Worm (Caenorhabditis elegans) whole organism, L1 larva: Measurements from ENCODE around the gene gop-1.

Experiments used
- C04F5.9 ChIP-seq: sonication (generic microtip); optimal IDR thresholded peaks from 2 replicates; lab custom pipeline; 2016; ENCODE audit warnings: missing genetic modification characterization, missing compliant biosample characterization
- C16A3.4 ChIP-seq: fragments of 150-350 bp; optimal IDR thresholded peaks from 2 replicates; lab custom pipeline; 2014; ENCODE audit warnings: missing biosample characterization, missing genetic modification characterization
- C34B4.2 ChIP-seq: sonication (generic microtip); optimal IDR thresholded peaks from 2 replicates; lab custom pipeline; 2017; ENCODE audit warnings: mild to moderate bottlenecking, missing genetic modification characterization, missing compliant biosample characterization
- F16B12.6 ChIP-seq: fragments of 150-350 bp; optimal IDR thresholded peaks from 2 replicates; lab custom pipeline; 2014; ENCODE audit warnings: missing biosample characterization, missing genetic modification characterization
- Y116A8C.19 ChIP-seq: sonication (generic microtip); optimal IDR thresholded peaks from 2 replicates; lab custom pipeline; 2016; ENCODE audit warnings: missing compliant biosample characterization, missing genetic modification characterization, borderline replicate concordance
- ama-1 ChIP-seq: fragments of 150-350 bp; optimal IDR thresholded peaks from 2 replicates; lab custom pipeline; 2014
- blmp-1 ChIP-seq: fragments of 150-350 bp; optimal IDR thresholded peaks from 2 replicates; lab custom pipeline; 2014; ENCODE audit warnings: missing biosample characterization, missing genetic modification characterization
- ceh-63 ChIP-seq: fragments of 200-800 bp; sonication (Bioruptor generic); optimal IDR thresholded peaks from 2 replicates; lab custom pipeline; 2018; ENCODE audit warnings: mild to moderate bottlenecking, missing genetic modification characterization, missing compliant biosample characterization
- ceh-88 ChIP-seq: fragments of 200-800 bp; sonication (Bioruptor generic); IDR thresholded peaks from 2 replicates; pipeline ENCODE4 v1.3.6; 2022; ENCODE audit warnings: missing genetic modification characterization, missing compliant biosample characterization
- ceh-90 ChIP-seq: sonication (generic microtip); optimal IDR thresholded peaks from 2 replicates; lab custom pipeline; 2016; ENCODE audit warnings: missing genetic modification characterization, missing compliant biosample characterization
- dpl-1 ChIP-seq, 3 experiments: fragments of 150-350 bp in 2 of 3; sonication (generic microtip) in 1 of 3; optimal IDR thresholded peaks; 2 replicates each; lab custom pipeline; 2014 to 2017; ENCODE audit warnings: missing biosample characterization in 3 of 3, missing genetic modification characterization in 3 of 3, missing genetic modification reagents in 3 of 3
- efl-1 ChIP-seq, 4 experiments: fragments of 150-350 bp; optimal IDR thresholded peaks in 3 of 4; peaks in 1 of 4; 1 replicate in 1 of 4; 2 replicates in 3 of 4; lab custom pipeline; 2014; ENCODE audit warnings: missing biosample characterization in 2 of 4, missing genetic modification characterization in 2 of 4, missing genetic modification reagents in 2 of 4
- efl-3 ChIP-seq: fragments of 200-800 bp; sonication (Bioruptor generic); optimal IDR thresholded peaks from 2 replicates; lab custom pipeline; 2018; ENCODE audit warnings: mild to moderate bottlenecking, missing genetic modification characterization, missing compliant biosample characterization
- elt-2 ChIP-seq: sonication (generic microtip); optimal IDR thresholded peaks from 2 replicates; lab custom pipeline; 2016; ENCODE audit warnings: missing genetic modification characterization, mild to moderate bottlenecking, inconsistent platforms, missing compliant biosample characterization, missing genetic modification reagents
- elt-3 ChIP-seq, 6 experiments: fragments of 150-350 bp in 1 of 6; sonication (generic microtip); optimal IDR thresholded peaks; 2 replicates each; lab custom pipeline; 2017 to 2018; ENCODE audit warnings: missing biosample characterization in 6 of 6, missing genetic modification characterization in 6 of 6, inconsistent platforms in 1 of 6
- fkh-10 ChIP-seq: sonication (generic microtip); optimal IDR thresholded peaks from 2 replicates; lab custom pipeline; 2017; ENCODE audit warnings: missing biosample characterization, missing genetic modification reagents, missing genetic modification characterization
- jun-1 ChIP-seq: fragments of 150-350 bp; optimal IDR thresholded peaks from 2 replicates; lab custom pipeline; 2014; ENCODE audit warnings: missing biosample characterization, missing genetic modification reagents, missing genetic modification characterization
- lin-13 ChIP-seq: fragments of 150-350 bp; optimal IDR thresholded peaks from 2 replicates; lab custom pipeline; 2014; ENCODE audit warnings: missing biosample characterization, missing genetic modification reagents, missing genetic modification characterization
- lin-35 ChIP-seq, 2 experiments: fragments of 150-350 bp; optimal IDR thresholded peaks; 2 replicates each; lab custom pipeline; 2014; ENCODE audit warnings: missing biosample characterization in 2 of 2, missing genetic modification characterization in 2 of 2, missing genetic modification reagents in 2 of 2
- lir-3 ChIP-seq: sonication (generic microtip); optimal IDR thresholded peaks from 2 replicates; lab custom pipeline; 2016; ENCODE audit warnings: mild to moderate bottlenecking, missing genetic modification characterization, moderate library complexity, missing compliant biosample characterization; ENCODE audit not compliant: poor library complexity
- lsy-2 ChIP-seq, 2 experiments: fragments of 150-350 bp; optimal IDR thresholded peaks; 2 replicates each; lab custom pipeline; 2014; ENCODE audit warnings: missing biosample characterization in 2 of 2, missing genetic modification characterization in 2 of 2
- mep-1 ChIP-seq: fragments of 150-350 bp; optimal IDR thresholded peaks from 2 replicates; lab custom pipeline; 2014; ENCODE audit warnings: missing biosample characterization, missing genetic modification characterization
- nhr-19 ChIP-seq: fragments of 200-800 bp; sonication (Bioruptor generic); conservative IDR thresholded peaks from 2 replicates; pipeline ENCODE4 v1.3.6; 2022; ENCODE audit warnings: missing genetic modification characterization, missing compliant biosample characterization
- nhr-20 ChIP-seq: sonication (generic microtip); optimal IDR thresholded peaks from 2 replicates; lab custom pipeline; 2016; ENCODE audit warnings: mild to moderate bottlenecking, missing genetic modification characterization, missing compliant biosample characterization
- nhr-237 ChIP-seq: fragments of 150-350 bp; optimal IDR thresholded peaks from 2 replicates; lab custom pipeline; 2014; ENCODE audit warnings: missing biosample characterization, missing genetic modification characterization
- nhr-71 ChIP-seq: sonication (generic microtip); optimal IDR thresholded peaks from 2 replicates; lab custom pipeline; 2016; ENCODE audit warnings: mild to moderate bottlenecking, missing genetic modification characterization, moderate library complexity, missing compliant biosample characterization
- nhr-77 ChIP-seq: fragments of 150-350 bp; optimal IDR thresholded peaks from 2 replicates; lab custom pipeline; 2014; ENCODE audit warnings: missing biosample characterization, missing genetic modification characterization
- nhr-84 ChIP-seq: sonication (generic microtip); optimal IDR thresholded peaks from 2 replicates; lab custom pipeline; 2017; ENCODE audit warnings: missing biosample characterization, missing genetic modification characterization
- nhr-85 ChIP-seq: sonication (generic microtip); peaks from one replicate; lab custom pipeline; 2016; ENCODE audit warnings: missing genetic modification characterization, inconsistent platforms, missing compliant biosample characterization
- nhr-90 ChIP-seq: sonication (generic microtip); optimal IDR thresholded peaks from 2 replicates; lab custom pipeline; 2016; ENCODE audit warnings: mild to moderate bottlenecking, missing genetic modification characterization, missing compliant biosample characterization; ENCODE audit not compliant: poor library complexity
- pag-3 ChIP-seq: sonication (generic microtip); optimal IDR thresholded peaks from 2 replicates; lab custom pipeline; 2017; ENCODE audit warnings: missing genetic modification characterization, mild to moderate bottlenecking, missing compliant biosample characterization, antibody characterized with exemption, borderline replicate concordance; ENCODE audit not compliant: insufficient read depth
- pqm-1 ChIP-seq: sonication (generic microtip); optimal IDR thresholded peaks from 3 replicates; lab custom pipeline; 2017; ENCODE audit warnings: missing biosample characterization, missing genetic modification characterization
- snpc-4 ChIP-seq: fragments of 150-350 bp; optimal IDR thresholded peaks from 2 replicates; lab custom pipeline; 2014; ENCODE audit warnings: missing biosample characterization, missing genetic modification characterization
- snu-23 ChIP-seq: sonication (generic microtip); optimal IDR thresholded peaks from 2 replicates; lab custom pipeline; 2016; ENCODE audit warnings: missing genetic modification characterization, missing compliant biosample characterization
- sox-4 ChIP-seq: sonication (generic microtip); optimal IDR thresholded peaks from 2 replicates; lab custom pipeline; 2016; ENCODE audit warnings: missing genetic modification characterization, missing compliant biosample characterization
- sptf-1 ChIP-seq: fragments of 150-350 bp; optimal IDR thresholded peaks from 2 replicates; lab custom pipeline; 2014; ENCODE audit warnings: missing biosample characterization, missing genetic modification characterization
- sup-37 ChIP-seq: fragments of 200-800 bp; sonication (Bioruptor generic); optimal IDR thresholded peaks from 2 replicates; lab custom pipeline; 2018; ENCODE audit warnings: mild to moderate bottlenecking, missing genetic modification characterization, missing compliant biosample characterization
- swsn-7 ChIP-seq: sonication (generic microtip); optimal IDR thresholded peaks from 2 replicates; lab custom pipeline; 2016; ENCODE audit warnings: missing genetic modification characterization, missing compliant biosample characterization
- tbx-2 ChIP-seq: sonication (generic microtip); optimal IDR thresholded peaks from 2 replicates; lab custom pipeline; 2016; ENCODE audit warnings: missing genetic modification characterization, missing compliant biosample characterization
- unc-30 ChIP-seq: sonication (generic microtip); optimal IDR thresholded peaks from 2 replicates; lab custom pipeline; 2017; ENCODE audit warnings: missing biosample characterization, missing genetic modification characterization
- zip-4 ChIP-seq: fragments of 200-800 bp; sonication (Bioruptor generic); optimal IDR thresholded peaks from 2 replicates; lab custom pipeline; 2018; ENCODE audit warnings: mild to moderate bottlenecking, missing genetic modification characterization, moderate library complexity, missing compliant biosample characterization

Gene gop-1

DNA sequence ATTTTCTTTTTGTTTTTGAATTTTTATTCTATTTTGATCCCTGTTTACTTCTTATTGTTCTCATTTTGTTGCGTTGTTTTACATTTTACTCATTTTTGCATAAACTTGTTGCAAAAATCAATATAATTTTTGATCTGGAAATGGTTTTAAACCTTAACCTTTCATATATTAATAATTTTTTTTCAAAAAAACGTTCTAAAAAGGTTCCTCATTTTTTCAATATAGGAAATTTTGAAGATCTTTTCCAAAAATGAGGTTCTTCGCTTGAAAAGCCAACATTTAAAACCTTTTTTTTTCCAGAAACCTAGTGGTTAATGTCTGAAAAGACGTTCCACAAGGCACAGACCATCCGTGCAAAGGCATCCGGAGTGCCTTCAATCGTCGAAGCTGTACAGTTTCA lies 6.2 kb downstream of the gop-1 start, which contains the start of gene gop-3:
gop-3 (plus strand) TSS at position 301 of the 400 bp plus-strand sequence.
- TF ChIP-seq Y116A8C.19 (tag; lab: Kevin White, UChicago) (no peak), F16B12.6 (tag; lab: Kevin White, UChicago) (no peak), pag-3 (tag; lab: Kevin White, UChicago) (no peak), sptf-1 (no peak), elt-2 (no peak), jun-1 (tag; lab: Kevin White, UChicago) (no peak)
- TF ChIP-seq, all 84 proteins: peak for 0

DNA sequence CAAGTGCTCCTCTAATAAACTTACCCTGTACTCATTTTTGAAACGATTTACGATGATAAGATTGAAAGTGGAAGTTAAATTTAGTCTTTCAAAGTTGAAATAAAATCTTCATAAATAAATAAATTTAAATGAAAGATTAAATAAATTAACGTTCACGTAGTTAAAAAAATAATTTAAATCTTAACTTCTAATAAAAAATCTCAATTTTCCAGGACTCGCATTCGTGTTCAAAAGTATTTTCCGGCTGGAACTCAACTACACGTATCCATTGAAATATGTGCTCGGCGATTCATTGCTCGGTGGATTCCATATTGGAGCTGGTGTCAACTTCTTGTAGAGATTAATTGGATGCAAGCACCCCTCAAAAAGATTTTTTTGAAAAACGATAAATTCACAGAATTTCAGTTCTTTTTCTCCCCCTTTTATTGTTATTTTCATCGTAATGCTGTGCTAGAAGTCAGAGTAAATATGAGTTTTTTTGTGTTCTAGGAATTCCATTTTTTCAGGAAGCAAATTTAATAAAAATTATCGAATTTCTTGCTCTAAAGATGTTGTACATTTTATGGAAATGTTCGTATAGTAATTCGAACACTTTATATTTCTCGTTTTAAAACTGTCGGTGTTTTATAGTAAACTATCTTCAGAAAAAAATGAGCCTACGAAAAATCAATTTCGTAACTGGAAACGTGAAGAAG lies 9.2 kb downstream of the gop-1 start, which contains the start of the genes C34E10.9 and hap-1:
C34E10.9 (minus strand) TSS at position 101 of the 695 bp plus-strand sequence.
hap-1 (plus strand) TSS at position 645 of the 695 bp plus-strand sequence.
- TF ChIP-seq efl-1 (optimal IDR thresholded peaks at IDR 0.05; lab: Kevin White, UChicago) (no peak), efl-1 (GFP tag; optimal IDR thresholded peaks at IDR 0.05 in 1 of 2; lab: Kevin White, UChicago) (peak in 1 of 2 experiments; percentile 18), swsn-7 (tag; lab: Kevin White, UChicago) (no peak)

DNA sequence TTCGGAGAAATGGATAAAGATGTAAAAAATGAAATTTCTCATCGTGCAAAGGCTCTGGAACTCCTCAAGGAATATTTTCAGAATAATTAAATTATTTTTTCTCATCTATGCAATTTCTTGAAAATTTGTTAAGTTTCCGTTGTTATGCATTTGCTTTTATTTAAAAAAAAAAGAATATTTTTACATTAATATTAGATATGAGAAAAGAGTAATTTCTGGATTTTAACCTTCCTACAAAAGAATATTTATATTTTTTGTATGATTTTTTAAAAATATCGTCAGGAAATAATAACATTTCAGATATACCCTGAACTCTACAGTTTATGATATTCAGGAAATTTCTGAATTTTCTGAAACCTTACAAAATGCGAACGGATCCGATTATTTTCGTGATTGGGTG lies 10.6 kb downstream of the gop-1 start, which contains the start of gene gro-1:
gro-1 (plus strand) TSS at position 301 of the 400 bp plus-strand sequence.
- no peak for TF ChIP-seq sup-37 (GFP tag; lab: Kevin White, UChicago)
- no peak for TF ChIP-seq snpc-4 (tag; lab: Kevin White, UChicago)
- no peak for TF ChIP-seq elt-2
- no peak for TF ChIP-seq nhr-237
- no peak for TF ChIP-seq fkh-10 (GFP tag; lab: Kevin White, UChicago)
- TF ChIP-seq nhr-20, result no peak

DNA sequence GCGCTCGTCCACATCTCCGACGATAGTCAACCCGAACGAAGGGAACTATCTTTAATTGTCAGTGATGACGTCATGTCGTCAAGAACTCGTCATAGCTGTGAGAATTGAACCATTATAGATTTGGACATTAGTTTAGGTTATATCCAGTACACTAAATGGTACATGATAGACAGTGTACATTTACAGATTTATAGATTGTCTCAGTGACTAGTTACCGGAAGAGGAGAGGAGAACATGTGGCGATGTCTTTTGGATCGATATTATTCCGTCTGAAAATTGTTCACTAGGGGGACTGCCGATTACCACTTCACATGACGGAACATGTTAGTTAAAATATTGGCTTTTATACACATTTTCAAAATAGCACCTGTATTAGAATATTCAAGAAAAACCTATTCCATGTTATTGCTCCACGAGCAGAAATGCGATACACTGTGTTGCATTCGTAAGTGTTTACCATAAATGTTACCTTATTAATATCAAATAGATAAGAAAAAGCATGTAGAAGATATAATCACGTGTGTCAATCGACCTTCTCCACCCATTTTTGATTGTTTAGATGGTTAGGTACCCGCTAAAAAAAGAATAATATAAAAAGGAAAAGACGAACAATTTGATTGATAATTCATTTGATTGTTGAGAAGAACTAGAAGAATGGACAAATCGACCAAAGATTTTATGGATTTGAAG lies 13.1 kb downstream of the gop-1 start, which contains the start of gene ZC395.5:
ZC395.5 (plus strand) TSS at position 632 of the 690 bp plus-strand sequence.
- TF ChIP-seq nhr-19 (GFP tag; lab: Robert Waterston, UW), result no peak
- TF ChIP-seq nhr-84, result no peak
- TF ChIP-seq ceh-90 (tag; lab: Kevin White, UChicago), result no peak
- TF ChIP-seq nhr-85 (tag; lab: Kevin White, UChicago), result no peak
- peak in 1 of 2 experiments; percentile 24 for TF ChIP-seq lsy-2 (tag; optimal IDR thresholded peaks at IDR 0.05; lab: Kevin White, UChicago)
- TF ChIP-seq nhr-71 (tag; lab: Kevin White, UChicago), result no peak
- TF ChIP-seq sup-37 (GFP tag; lab: Kevin White, UChicago), result no peak
- peak; percentile 28 for TF ChIP-seq nhr-20
- TF ChIP-seq ceh-63, result no peak
- TF ChIP-seq C34B4.2 (tag; lab: Kevin White, UChicago), result no peak
- no peak for TF ChIP-seq lir-3 (tag; lab: Kevin White, UChicago)
- peak; percentile 8 for TF ChIP-seq snu-23 (GFP tag; lab: Kevin White, UChicago)
- no peak for TF ChIP-seq tbx-2
- TF ChIP-seq elt-2, result peak; percentile 69
- TF ChIP-seq lin-35 (GFP tag; optimal IDR thresholded peaks at IDR 0.05; lab: Kevin White, UChicago), result peak in 1 of 2 experiments; percentile 34
- TF ChIP-seq sox-4 (tag; lab: Kevin White, UChicago), result no peak
- no peak for TF ChIP-seq zip-4
- TF ChIP-seq unc-30 (tag; lab: Kevin White, UChicago), result no peak
- TF ChIP-seq jun-1 (tag; lab: Kevin White, UChicago), result no peak
- TF ChIP-seq C04F5.9 (tag; lab: Kevin White, UChicago), result no peak
- no peak for TF ChIP-seq pqm-1 (tag; lab: Kevin White, UChicago)
- no peak for TF ChIP-seq nhr-77 (tag; lab: Kevin White, UChicago)
- no peak for TF ChIP-seq mep-1
- TF ChIP-seq elt-3 (tag; optimal IDR thresholded peaks at IDR 0.05; lab: Kevin White, UChicago), result no peak
- peak; percentile 14 for TF ChIP-seq nhr-90 (tag; lab: Kevin White, UChicago)
- no peak for TF ChIP-seq efl-3
- no peak for TF ChIP-seq C16A3.4 (tag; lab: Kevin White, UChicago)
- TF ChIP-seq dpl-1 (GFP tag; optimal IDR thresholded peaks at IDR 0.05; lab: Kevin White, UChicago), result no peak
- no peak for TF ChIP-seq ama-1 (lab: Kevin White, UChicago)
- no peak for TF ChIP-seq ceh-88 (GFP tag; lab: Robert Waterston, UW)
- TF ChIP-seq blmp-1 (tag; lab: Kevin White, UChicago), result peak; percentile 16
- no peak for TF ChIP-seq lin-13
- no peak for TF ChIP-seq efl-1 (optimal IDR thresholded peaks at IDR 0.05; lab: Kevin White, UChicago)
- TF ChIP-seq efl-1 (GFP tag; optimal IDR thresholded peaks at IDR 0.05 in 1 of 2; lab: Kevin White, UChicago), result peak in 1 of 2 experiments; percentile 52
- no peak for TF ChIP-seq pag-3 (tag; lab: Kevin White, UChicago)
